Worm (Caenorhabditis elegans): Measurements from ENCODE around the gene aipl-1.

aipl-1 gene

ce11 chrV:15085335-15085800 is 51.2 kb downstream of the aipl-1 start, which contains the start of the genes ahsa-1 and C01G10.7 (continued):
- TF ChIP-seq mdl-1 (tag; optimal IDR thresholded peaks at IDR 0.05), result peak in 1 of 2 experiments; percentile 13
- TF ChIP-seq duxl-1 (tag; optimal IDR thresholded peaks at IDR 0.05; ENCODE audit: poor library complexity), result peak; percentile 72
- TF ChIP-seq hmg-1.1 (GFP tag; IDR thresholded peaks at IDR 0.05), result peak; percentile 79
- no peak for TF ChIP-seq lim-7 (GFP tag; IDR thresholded peaks at IDR 0.05)
- no peak for TF ChIP-seq ZK546.5 (tag; optimal IDR thresholded peaks at IDR 0.05)
- no peak for TF ChIP-seq ceh-62 (tag; optimal IDR thresholded peaks at IDR 0.05)
- TF ChIP-seq aly-2 (tag; optimal IDR thresholded peaks at IDR 0.05), result no peak
- TF ChIP-seq set-16 (GFP tag; IDR thresholded peaks at IDR 0.05), result no peak
- TF ChIP-seq dmd-9 (GFP tag; IDR thresholded peaks at IDR 0.05), result peak; percentile 86
- TF ChIP-seq unc-62 (GFP tag; optimal IDR thresholded peaks at IDR 0.05 in 1 of 2), result no peak
- no peak for TF ChIP-seq unc-62 (tag; optimal IDR thresholded peaks at IDR 0.05)
- TF ChIP-seq lir-3 (tag; optimal IDR thresholded peaks at IDR 0.05), result no peak
- TF ChIP-seq lin-39 (tag; optimal IDR thresholded peaks at IDR 0.05), result no peak
- TF ChIP-seq hlh-11 (tag; optimal IDR thresholded peaks at IDR 0.05), result peak; percentile 74
- no peak for TF ChIP-seq cey-2 (tag; optimal IDR thresholded peaks at IDR 0.05; ENCODE audit: borderline replicate concordance, insufficient read depth)
- peak; percentile 82 for TF ChIP-seq Y48G9A.11 (GFP tag; IDR thresholded peaks at IDR 0.05)
- no peak for TF ChIP-seq snpc-4 (tag; optimal IDR thresholded peaks at IDR 0.05)
- TF ChIP-seq snpc-1.2 (GFP tag; IDR thresholded peaks at IDR 0.05), result no peak
- peak; percentile 89 for TF ChIP-seq R02D3.7 (tag; optimal IDR thresholded peaks at IDR 0.05)
- TF ChIP-seq jun-1 (tag; optimal IDR thresholded peaks at IDR 0.05), result no peak
- TF ChIP-seq nhr-28 (tag; optimal IDR thresholded peaks at IDR 0.05), result peak; percentile 64
- TF ChIP-seq attf-4 (tag; optimal IDR thresholded peaks at IDR 0.05), result no peak
- peak; percentile 49; the same call in 1 of the 2 replicates for TF ChIP-seq vab-7 (GFP tag; IDR thresholded peaks at IDR 0.05)
- TF ChIP-seq F26F4.8 (GFP tag; conservative IDR thresholded peaks at IDR 0.05), result no peak
- TF ChIP-seq zip-11 (GFP tag; IDR thresholded peaks at IDR 0.05), result no peak
- TF ChIP-seq arid-1 (GFP tag; conservative IDR thresholded peaks at IDR 0.05), result 0 out of 2 replicates have a peak, but pooled peaks have one; percentile 46
- TF ChIP-seq hlh-30 (tag; optimal IDR thresholded peaks at IDR 0.05; ENCODE audit: insufficient read depth), result no peak
- peak; percentile 99 for TF ChIP-seq lin-38 (GFP tag; IDR thresholded peaks at IDR 0.05)
- TF ChIP-seq nhr-237 (tag; optimal IDR thresholded peaks at IDR 0.05), result no peak
- TF ChIP-seq daf-19 (GFP tag; conservative IDR thresholded peaks at IDR 0.05), result no peak
- peak; percentile 70 for TF ChIP-seq F37D6.2 (tag; optimal IDR thresholded peaks at IDR 0.05)
- peak; percentile 52; the same call in 1 of the 2 replicates for TF ChIP-seq mdt-29 (GFP tag; IDR thresholded peaks at IDR 0.05)
- no peak for TF ChIP-seq sdz-12 (GFP tag; optimal IDR thresholded peaks at IDR 0.05)
- TF ChIP-seq Y105C5A.15 (GFP tag; IDR thresholded peaks at IDR 0.05), result no peak

Data from whole organism, L4 larva.